Fruit fly (Drosophila melanogaster): ENCODE results near the gene Pur-alpha.

Pur-alpha gene

dm6 chr4:558456-558855, 640 bp downstream of the Pur-alpha start:
- TF ChIP-seq Mnt (GFP tag; optimal IDR thresholded peaks at IDR 0.05) (peak; percentile 38), Clk (GFP tag; optimal IDR thresholded peaks at IDR 0.05) (no peak), CG5204 (GFP tag; optimal IDR thresholded peaks at IDR 0.05) (no peak), Crg-1 (GFP tag; optimal IDR thresholded peaks at IDR 0.05) (peak; percentile 57), CG14711 (tag; optimal IDR thresholded peaks at IDR 0.05) (peak; percentile 25), ovo (GFP tag; optimal IDR thresholded peaks at IDR 0.05) (no peak), cnc (optimal IDR thresholded peaks at IDR 0.05) (no peak), CG12768 (GFP tag; optimal IDR thresholded peaks at IDR 0.05) (peak; percentile 27), bab1 (GFP tag; optimal IDR thresholded peaks at IDR 0.05) (peak; percentile 30), kay (GFP tag; ENCODE audit: borderline replicate concordance) (peak; percentile 91), Hr96 (GFP tag; optimal IDR thresholded peaks at IDR 0.05) (no peak), CG11617 (GFP tag; optimal IDR thresholded peaks at IDR 0.05) (no peak), pad (GFP tag; optimal IDR thresholded peaks at IDR 0.05) (no peak), toe (GFP tag; optimal IDR thresholded peaks at IDR 0.05) (no peak), CG7045 (GFP tag; optimal IDR thresholded peaks at IDR 0.05) (peak; percentile 7), cic (GFP tag; optimal IDR thresholded peaks at IDR 0.05) (peak; percentile 67), CG1620 (GFP tag; optimal IDR thresholded peaks at IDR 0.05) (no peak), CG33017 (tag; optimal IDR thresholded peaks at IDR 0.05) (no peak), CG7101 (tag; optimal IDR thresholded peaks at IDR 0.05) (peak; percentile 2), tj (GFP tag; optimal IDR thresholded peaks at IDR 0.05) (no peak)

- TF ChIP-seq CG7045 (GFP tag; optimal IDR thresholded peaks at IDR 0.05) (no peak), Clk (GFP tag; optimal IDR thresholded peaks at IDR 0.05) (no peak), kay (GFP tag; ENCODE audit: borderline replicate concordance) (peak; percentile 91)
These were observed 9.5 kb downstream of the Pur-alpha start for dm6 chr4:567285-567684.

dm6 chr4:570404-571302, 12.8 kb downstream of the Pur-alpha start:
- TF ChIP-seq CG12768 (GFP tag; optimal IDR thresholded peaks at IDR 0.05) (no peak), Mnt (GFP tag; optimal IDR thresholded peaks at IDR 0.05) (no peak), toe (GFP tag; optimal IDR thresholded peaks at IDR 0.05) (no peak), CG33017 (tag; optimal IDR thresholded peaks at IDR 0.05) (no peak), cnc (optimal IDR thresholded peaks at IDR 0.05) (no peak), ovo (GFP tag; optimal IDR thresholded peaks at IDR 0.05) (no peak), cic (GFP tag; optimal IDR thresholded peaks at IDR 0.05) (no peak), kay (GFP tag; ENCODE audit: borderline replicate concordance) (no peak), CG7045 (GFP tag; optimal IDR thresholded peaks at IDR 0.05) (no peak), CG7101 (tag; optimal IDR thresholded peaks at IDR 0.05) (no peak), pad (GFP tag; optimal IDR thresholded peaks at IDR 0.05) (no peak), CG11617 (GFP tag; optimal IDR thresholded peaks at IDR 0.05) (no peak), bab1 (GFP tag; optimal IDR thresholded peaks at IDR 0.05) (no peak), Crg-1 (GFP tag; optimal IDR thresholded peaks at IDR 0.05) (no peak), Clk (GFP tag; optimal IDR thresholded peaks at IDR 0.05) (no peak), CG5204 (GFP tag; optimal IDR thresholded peaks at IDR 0.05) (no peak)

dm6 chr4:571504-572268, 13.9 kb downstream of the Pur-alpha start, which contains the start of the genes ND-49 and Ephrin:
TSS of gene ND-49 (minus strand) at chr4:571554.
TSS of gene Ephrin (plus strand) at chr4:571755.
- peak; percentile 78 for TF ChIP-seq kay (GFP tag; ENCODE audit: borderline replicate concordance)
- no peak for TF ChIP-seq CG33017 (tag; optimal IDR thresholded peaks at IDR 0.05)
- peak; percentile 49 for TF ChIP-seq bab1 (GFP tag; optimal IDR thresholded peaks at IDR 0.05)
- TF ChIP-seq ovo (GFP tag; optimal IDR thresholded peaks at IDR 0.05), result no peak

- TF ChIP-seq kay (GFP tag; ENCODE audit: borderline replicate concordance) (peak; percentile 91), CG14711 (tag; optimal IDR thresholded peaks at IDR 0.05) (no peak), cic (GFP tag; optimal IDR thresholded peaks at IDR 0.05) (no peak)
These were observed 18.6 kb downstream of the Pur-alpha start for dm6 chr4:576439-576838.

- no peak for TF ChIP-seq CG11617 (GFP tag; optimal IDR thresholded peaks at IDR 0.05)
- no peak for TF ChIP-seq Hr96 (GFP tag; optimal IDR thresholded peaks at IDR 0.05)
- no peak for TF ChIP-seq CG33017 (tag; optimal IDR thresholded peaks at IDR 0.05)
- no peak for TF ChIP-seq Mnt (GFP tag; optimal IDR thresholded peaks at IDR 0.05)
- no peak for TF ChIP-seq CG5204 (GFP tag; optimal IDR thresholded peaks at IDR 0.05)
- no peak for TF ChIP-seq CG12768 (GFP tag; optimal IDR thresholded peaks at IDR 0.05)
- TF ChIP-seq tj (GFP tag; optimal IDR thresholded peaks at IDR 0.05), result no peak
- no peak for TF ChIP-seq ovo (GFP tag; optimal IDR thresholded peaks at IDR 0.05)
- no peak for TF ChIP-seq pad (GFP tag; optimal IDR thresholded peaks at IDR 0.05)
- TF ChIP-seq kay (GFP tag; ENCODE audit: borderline replicate concordance), result no peak
- no peak for TF ChIP-seq Clk (GFP tag; optimal IDR thresholded peaks at IDR 0.05)
These were observed 25.0 kb downstream of the Pur-alpha start, which contains the start of gene CG1909 for dm6 chr4:582836-583235. TSS of gene CG1909 (plus strand) at chr4:583108.
